Worm (Caenorhabditis elegans): ENCODE measurements around the gene B0001.2.
"Not testable (repeated sequence)": the region's sequence is repeated elsewhere in the genome, so short reads cannot be mapped to it uniquely, and the experiment has no call there.

ce11 chrIV:12138093-12138492 lies 12.7 kb downstream of the B0001.2 start, which contains the start of gene B0001.4:
- TF ChIP-seq unc-130 (GFP tag; optimal IDR thresholded peaks at IDR 0.05); unc-62 (GFP tag; optimal IDR thresholded peaks at IDR 0.05); snpc-4 (GFP tag; optimal IDR thresholded peaks at IDR 0.05); snpc-4 (tag; optimal IDR thresholded peaks at IDR 0.05); tbx-9 (tag; optimal IDR thresholded peaks at IDR 0.05; ENCODE audit: borderline replicate concordance); B0035.1 (tag; optimal IDR thresholded peaks at IDR 0.05); lin-40 (tag; optimal IDR thresholded peaks at IDR 0.05); mxl-1 (tag; optimal IDR thresholded peaks at IDR 0.05); nhr-80 (tag; optimal IDR thresholded peaks at IDR 0.05); B0019.2 (GFP tag; conservative IDR thresholded peaks at IDR 0.05); dox-1 (GFP tag; IDR thresholded peaks at IDR 0.05); ets-4 (GFP tag; optimal IDR thresholded peaks at IDR 0.05); xnd-1 (tag; optimal IDR thresholded peaks at IDR 0.05); snpc-1.1 (tag; optimal IDR thresholded peaks at IDR 0.05; ENCODE audit: insufficient read depth); pbrm-1 (GFP tag; IDR thresholded peaks at IDR 0.05): not testable (repeated sequence)

Data from whole organism, young adult.